Fruit fly (Drosophila melanogaster) whole organism, embryonic: Measurements from ENCODE around the gene CG31883.

Source experiments
- Abd-B ChIP-seq: fragments of 200-800 bp; sonication (Bioruptor generic); optimal IDR thresholded peaks from 2 replicates; lab custom pipeline; 2018; ENCODE audit warnings: missing biosample characterization, mild to moderate bottlenecking, missing genetic modification characterization, moderate library complexity
- Antp ChIP-seq: fragments of 200-800 bp; sonication (Bioruptor generic); optimal IDR thresholded peaks from 3 replicates; lab custom pipeline; 2016; ENCODE audit warnings: missing biosample characterization, missing genetic modification characterization
- B-H1 ChIP-seq: fragments of 200-800 bp; sonication (Bioruptor generic); IDR thresholded peaks from 3 replicates; pipeline ENCODE4 v1.3.6; 2022; ENCODE audit warnings: missing biosample characterization, missing genetic modification characterization
- Bdp1 ChIP-seq: fragments of 200-800 bp; sonication (Bioruptor generic); optimal IDR thresholded peaks from 3 replicates; lab custom pipeline; 2016; ENCODE audit warnings: missing biosample characterization, missing genetic modification characterization
- Blimp-1 ChIP-seq: fragments of 200-800 bp; sonication (Bioruptor generic); optimal IDR thresholded peaks from 3 replicates; lab custom pipeline; 2018; ENCODE audit warnings: missing biosample characterization, missing genetic modification characterization, mild to moderate bottlenecking, moderate library complexity, missing genetic modification reagents
- CG10979 ChIP-seq: fragments of 200-800 bp; sonication (Bioruptor generic); optimal IDR thresholded peaks from 2 replicates; lab custom pipeline; 2018; ENCODE audit warnings: missing biosample characterization, mild to moderate bottlenecking, missing genetic modification characterization, moderate library complexity
- CG11696 ChIP-seq: fragments of 200-800 bp; sonication (Bioruptor generic); IDR thresholded peaks from 2 replicates; pipeline ENCODE4 v1.3.6; 2022; ENCODE audit warnings: missing biosample characterization, missing genetic modification characterization
- CG12155 ChIP-seq: fragments of 200-800 bp; sonication (Bioruptor generic); optimal IDR thresholded peaks from 3 replicates; lab custom pipeline; 2016; ENCODE audit warnings: missing biosample characterization, missing genetic modification characterization
- CG13296 ChIP-seq: fragments of 200-800 bp; sonication (Bioruptor generic); optimal IDR thresholded peaks from 3 replicates; lab custom pipeline; 2018; ENCODE audit warnings: missing biosample characterization, mild to moderate bottlenecking, missing genetic modification characterization
- CG14050 ChIP-seq: fragments of 200-800 bp; sonication (Bioruptor generic); IDR thresholded peaks from 3 replicates; pipeline ENCODE4 v1.3.6; 2022; ENCODE audit warnings: missing biosample characterization, missing genetic modification characterization
- CG17328 ChIP-seq: fragments of 200-800 bp; sonication (Bioruptor generic); IDR thresholded peaks from 2 replicates; pipeline ENCODE4 v1.3.6; 2022; ENCODE audit warnings: missing biosample characterization, missing genetic modification characterization
- CG17568 ChIP-seq: fragments of 200-800 bp; sonication (Bioruptor generic); optimal IDR thresholded peaks from 2 replicates; lab custom pipeline; 2018; ENCODE audit warnings: missing biosample characterization, mild to moderate bottlenecking, missing genetic modification characterization, moderate library complexity
- CG18011 ChIP-seq: fragments of 200-800 bp; sonication (Bioruptor generic); optimal IDR thresholded peaks from 2 replicates; lab custom pipeline; 2017; ENCODE audit warnings: missing biosample characterization, missing genetic modification characterization, mild to moderate bottlenecking, moderate library complexity, missing genotype
- CG18619 ChIP-seq: fragments of 200-800 bp; sonication (Bioruptor generic); optimal IDR thresholded peaks from 3 replicates; lab custom pipeline; 2017; ENCODE audit warnings: missing biosample characterization, mild to moderate bottlenecking, missing genetic modification characterization
- CG2712 ChIP-seq: fragments of 200-800 bp; optimal IDR thresholded peaks from 3 replicates; lab custom pipeline; 2019; ENCODE audit warnings: missing biosample characterization, mild to moderate bottlenecking, missing genetic modification characterization, moderate library complexity
- CG2889 ChIP-seq: fragments of 200-800 bp; sonication (Bioruptor generic); IDR thresholded peaks from 3 replicates; pipeline ENCODE4 v1.3.6; 2022; ENCODE audit warnings: missing biosample characterization, missing genetic modification characterization
- CG32532 ChIP-seq: fragments of 200-800 bp; sonication (Bioruptor generic); IDR thresholded peaks from 2 replicates; pipeline ENCODE4 v1.3.6; 2022; ENCODE audit warnings: missing biosample characterization, missing genetic modification characterization
- CG5180 ChIP-seq: fragments of 200-800 bp; sonication (Bioruptor generic); optimal IDR thresholded peaks from 3 replicates; lab custom pipeline; 2017; ENCODE audit warnings: missing biosample characterization, missing genetic modification characterization, mild to moderate bottlenecking, moderate library complexity, missing genetic modification reagents
- CG6654 ChIP-seq: fragments of 200-800 bp; sonication (Bioruptor generic); optimal IDR thresholded peaks from 2 replicates; lab custom pipeline; 2017; ENCODE audit warnings: missing biosample characterization, mild to moderate bottlenecking, missing genetic modification characterization
- Camta ChIP-seq: fragments of 200-800 bp; sonication (Bioruptor generic); optimal IDR thresholded peaks from 2 replicates; lab custom pipeline; 2016; ENCODE audit warnings: missing biosample characterization, missing genetic modification characterization
- Dip2 ChIP-seq: fragments of 200-800 bp; sonication (Bioruptor generic); IDR thresholded peaks from 2 replicates; pipeline ENCODE4 v1.3.6; 2022; ENCODE audit warnings: missing biosample characterization, missing genetic modification characterization
- Eip74EF ChIP-seq, 2 experiments: fragments of 200-800 bp in 1 of 2; fragments of >200 bp in 1 of 2; sonication (Bioruptor generic) in 1 of 2; optimal IDR thresholded peaks; 2 replicates each; lab custom pipeline; 2017 to 2019; ENCODE audit warnings: missing biosample characterization in 2 of 2, missing genetic modification characterization in 2 of 2, mild to moderate bottlenecking in 1 of 2, moderate library complexity in 1 of 2
- HmgD ChIP-seq: fragments of 200-800 bp; sonication (Bioruptor generic); optimal IDR thresholded peaks from 3 replicates; lab custom pipeline; 2016; ENCODE audit warnings: missing biosample characterization, missing genetic modification characterization
- MBD-R2 ChIP-seq: fragments of 200-800 bp; sonication (Bioruptor generic); IDR thresholded peaks from 2 replicates; pipeline ENCODE4 v1.3.6; 2022; ENCODE audit warnings: missing biosample characterization, missing genetic modification characterization
- MTF-1 ChIP-seq: fragments of 200-800 bp; sonication (Bioruptor generic); optimal IDR thresholded peaks from 2 replicates; lab custom pipeline; 2018; ENCODE audit warnings: missing biosample characterization, mild to moderate bottlenecking, missing genetic modification characterization, borderline replicate concordance
- Nf-YB ChIP-seq: fragments of 200-800 bp; sonication (Bioruptor generic); optimal IDR thresholded peaks from 3 replicates; lab custom pipeline; 2019; ENCODE audit warnings: missing biosample characterization, mild to moderate bottlenecking, missing genetic modification characterization, moderate library complexity
- PHDP ChIP-seq: fragments of 200-800 bp; sonication (Bioruptor generic); optimal IDR thresholded peaks from 3 replicates; lab custom pipeline; 2018; ENCODE audit warnings: missing biosample characterization, mild to moderate bottlenecking, missing genetic modification characterization, moderate library complexity
- Rfx ChIP-seq: fragments of 200-800 bp; sonication (Bioruptor generic); IDR thresholded peaks from 2 replicates; pipeline ENCODE4 v1.3.6; 2022; ENCODE audit warnings: missing biosample characterization, missing genetic modification characterization
- ato ChIP-seq: fragments of 200-800 bp; sonication (Bioruptor generic); IDR thresholded peaks from 2 replicates; pipeline ENCODE4 v1.3.6; 2022; ENCODE audit warnings: missing biosample characterization, missing genetic modification characterization; ENCODE audit not compliant: partially characterized antibody
- btn ChIP-seq: fragments of 200-800 bp; sonication (Bioruptor generic); optimal IDR thresholded peaks from 2 replicates; lab custom pipeline; 2016; ENCODE audit warnings: missing biosample characterization, missing genetic modification characterization
- crp ChIP-seq, 2 experiments: fragments of 200-800 bp; sonication (Bioruptor generic); optimal IDR thresholded peaks; 2 replicates in 1 of 2; 3 replicates in 1 of 2; lab custom pipeline; 2017; ENCODE audit warnings: missing biosample characterization in 2 of 2, missing genetic modification characterization in 2 of 2, mild to moderate bottlenecking in 1 of 2, moderate library complexity in 1 of 2
- dm ChIP-seq: fragments of 200-800 bp; sonication (Bioruptor generic); optimal IDR thresholded peaks from 3 replicates; lab custom pipeline; 2016; ENCODE audit warnings: missing biosample characterization, missing genetic modification characterization
- eve ChIP-seq, 2 experiments: fragments of >200 bp; optimal IDR thresholded peaks; 2 replicates each; lab custom pipeline; 2017; ENCODE audit warnings: missing biosample characterization in 2 of 2, missing genetic modification characterization in 2 of 2
- ewg ChIP-seq: fragments of 200-800 bp; sonication (Bioruptor generic); optimal IDR thresholded peaks from 3 replicates; lab custom pipeline; 2017; ENCODE audit warnings: mild to moderate bottlenecking, missing biosample characterization, missing genetic modification reagents, missing genetic modification characterization
- fd102C ChIP-seq: fragments of 200-800 bp; sonication (Bioruptor generic); optimal IDR thresholded peaks from 2 replicates; lab custom pipeline; 2018; ENCODE audit warnings: missing biosample characterization, mild to moderate bottlenecking, missing genetic modification characterization, moderate library complexity
- ftz-f1 ChIP-seq: fragments of 200-800 bp; sonication (Bioruptor generic); optimal IDR thresholded peaks from 2 replicates; lab custom pipeline; 2016; ENCODE audit warnings: missing biosample characterization, missing genetic modification characterization
- gt ChIP-seq: fragments of 200-800 bp; sonication (Bioruptor generic); IDR thresholded peaks from 2 replicates; pipeline ENCODE4 v1.3.6; 2022; ENCODE audit warnings: missing biosample characterization, missing genetic modification characterization
- hb ChIP-seq: fragments of 200-800 bp; sonication (Bioruptor generic); IDR thresholded peaks from 3 replicates; pipeline ENCODE4 v1.3.6; 2022; ENCODE audit warnings: missing biosample characterization, missing genetic modification characterization; ENCODE audit not compliant: partially characterized antibody
- kni ChIP-seq: fragments of 200-800 bp; sonication (Bioruptor generic); optimal IDR thresholded peaks from 3 replicates; lab custom pipeline; 2017; ENCODE audit warnings: mild to moderate bottlenecking, missing biosample characterization, missing genetic modification reagents, missing genetic modification characterization
- luna ChIP-seq: fragments of 200-800 bp; sonication (Bioruptor generic); optimal IDR thresholded peaks from 2 replicates; lab custom pipeline; 2016; ENCODE audit warnings: missing biosample characterization, missing genetic modification characterization
- maf-S ChIP-seq: fragments of 200-800 bp; sonication (Bioruptor generic); optimal IDR thresholded peaks from 2 replicates; lab custom pipeline; 2016; ENCODE audit warnings: missing biosample characterization, missing genetic modification characterization
- otp ChIP-seq: fragments of 200-800 bp; sonication (Bioruptor generic); IDR thresholded peaks from 3 replicates; pipeline ENCODE4, ENCODE4 v1.3.6; 2022; ENCODE audit warnings: missing biosample characterization, missing genetic modification characterization
- p53 ChIP-seq: fragments of 200-800 bp; sonication (Bioruptor generic); optimal IDR thresholded peaks from 2 replicates; lab custom pipeline; 2016; ENCODE audit warnings: missing biosample characterization, missing genetic modification characterization
- prd ChIP-seq, 3 experiments: fragments of >200 bp in 2 of 3; fragments of 200-800 bp in 1 of 3; sonication (Bioruptor generic) in 1 of 3; optimal IDR thresholded peaks in 2 of 3; IDR thresholded peaks in 1 of 3; 2 replicates in 2 of 3; 3 replicates in 1 of 3; pipeline versions ENCODE4 v1.3.6 to Lab custom; 2017 to 2022; ENCODE audit warnings: missing biosample characterization in 1 of 3, missing genetic modification characterization in 1 of 3
- pros ChIP-seq: fragments of 200-800 bp; sonication (Bioruptor generic); optimal IDR thresholded peaks from 3 replicates; lab custom pipeline; 2019; ENCODE audit warnings: missing biosample characterization, mild to moderate bottlenecking, missing genetic modification characterization, moderate library complexity
- ranshi ChIP-seq: fragments of 200-800 bp; sonication (Bioruptor generic); IDR thresholded peaks from 2 replicates; pipeline ENCODE4 v1.3.6; 2022; ENCODE audit warnings: missing biosample characterization, missing genetic modification characterization
- run ChIP-seq: fragments of 200-800 bp; sonication (Bioruptor generic); optimal IDR thresholded peaks from 3 replicates; lab custom pipeline; 2018; ENCODE audit warnings: missing biosample characterization, mild to moderate bottlenecking, missing genetic modification characterization
- sqz ChIP-seq: fragments of 200-800 bp; sonication (Bioruptor generic); optimal IDR thresholded peaks from 3 replicates; lab custom pipeline; 2018; ENCODE audit warnings: missing biosample characterization, mild to moderate bottlenecking, missing genetic modification characterization

Gene CG31883

dm6 chr2L:9494663-9495417, 33.5 kb upstream of the CG31883 start, which contains the start of gene Gdi (continued):
- no peak for TF ChIP-seq CG18011 (GFP tag; lab: Kevin White, UChicago)
- no peak for TF ChIP-seq Blimp-1 (GFP tag; lab: Kevin White, UChicago)
- no peak for TF ChIP-seq MTF-1 (GFP tag; lab: Kevin White, UChicago)
- TF ChIP-seq CG18619 = no peak
- no peak for TF ChIP-seq pros
- no peak for TF ChIP-seq Antp (GFP tag; lab: Kevin White, UChicago)
- no peak for TF ChIP-seq btn (GFP tag; lab: Kevin White, UChicago)
- no peak for TF ChIP-seq HmgD (GFP tag; lab: Kevin White, UChicago)
- TF ChIP-seq CG11696 (GFP tag; lab: Robert Waterston, UW) = no peak
- TF ChIP-seq CG12155 = peak; percentile 61
- TF ChIP-seq dm (GFP tag; lab: Kevin White, UChicago) = no peak
- TF ChIP-seq Nf-YB = no peak
- TF ChIP-seq sqz = no peak
- no peak for TF ChIP-seq ato
- no peak for TF ChIP-seq CG10979 (tag; lab: Kevin White, UChicago)
- TF ChIP-seq p53 (GFP tag; lab: Kevin White, UChicago) = no peak
- no peak for TF ChIP-seq hb (GFP tag; lab: Robert Waterston, UW)
- no peak for TF ChIP-seq Dip2 (GFP tag; lab: Robert Waterston, UW)
- peak; percentile 26 for TF ChIP-seq maf-S (GFP tag; lab: Kevin White, UChicago)
- no peak for TF ChIP-seq CG14050 (GFP tag; lab: Robert Waterston, UW)
- no peak for TF ChIP-seq ranshi (GFP tag; lab: Robert Waterston, UW)
- no peak for TF ChIP-seq fd102C (GFP tag; lab: Kevin White, UChicago)
- no peak for TF ChIP-seq CG17568 (GFP tag; lab: Kevin White, UChicago)
- TF ChIP-seq crp (GFP tag; optimal IDR thresholded peaks at IDR 0.05; lab: Kevin White, UChicago) = peak in 1 of 2 experiments; percentile 81
- peak; percentile 57 for TF ChIP-seq Rfx (GFP tag; lab: Robert Waterston, UW)
- no peak for TF ChIP-seq Camta (GFP tag; lab: Kevin White, UChicago)
- TF ChIP-seq gt (GFP tag; lab: Robert Waterston, UW) = no peak
- TF ChIP-seq CG17328 (GFP tag; lab: Robert Waterston, UW) = no peak
- no peak for TF ChIP-seq CG6654 (GFP tag; lab: Kevin White, UChicago)
- TF ChIP-seq CG5180 (GFP tag; lab: Kevin White, UChicago) = no peak
- TF ChIP-seq Abd-B (GFP tag; lab: Kevin White, UChicago) = peak; percentile 26
- TF ChIP-seq B-H1 (GFP tag; lab: Robert Waterston, UW) = no peak
- no peak for TF ChIP-seq run (tag; lab: Kevin White, UChicago)
- no peak for TF ChIP-seq CG2889 (GFP tag; lab: Robert Waterston, UW)
- TF ChIP-seq ftz-f1 (GFP tag; lab: Kevin White, UChicago) = no peak
- TF ChIP-seq kni (GFP tag; lab: Kevin White, UChicago) = no peak
- TF ChIP-seq MBD-R2 = no peak
- no peak for TF ChIP-seq Eip74EF (GFP tag; optimal IDR thresholded peaks at IDR 0.05; lab: Kevin White, UChicago)
- TF ChIP-seq otp (GFP tag; lab: Robert Waterston, UW) = 0 out of 3 replicates have a peak, but pooled peaks have one; percentile 16
- no peak for TF ChIP-seq Bdp1 (GFP tag; lab: Kevin White, UChicago)
- TF ChIP-seq prd (optimal IDR thresholded peaks at IDR 0.05; lab: Kevin White, UChicago) = no peak
- peak; percentile 19; the same call in 1 of the 3 replicates for TF ChIP-seq prd (GFP tag; IDR thresholded peaks at IDR 0.05; lab: Robert Waterston, UW)
- no peak for TF ChIP-seq luna (GFP tag; lab: Kevin White, UChicago)
- peak; percentile 31 for TF ChIP-seq CG2712 (tag; lab: Kevin White, UChicago)
- TF ChIP-seq CG32532 (GFP tag; lab: Robert Waterston, UW) = no peak
- TF ChIP-seq eve (GFP tag; optimal IDR thresholded peaks at IDR 0.05; lab: Kevin White, UChicago) = peak in 1 of 2 experiments; percentile 31
- TF ChIP-seq CG13296 (GFP tag; lab: Kevin White, UChicago) = no peak
- no peak for TF ChIP-seq ewg (GFP tag; lab: Kevin White, UChicago)
- peak; percentile 12 for TF ChIP-seq PHDP (tag; lab: Kevin White, UChicago)
